Fruit fly (Drosophila melanogaster) whole organism, embryonic: ENCODE measurements around the gene Rtnl1.
A peak's percentile ranks its signal among the peaks of the same experiment; 100 is the strongest.

Source experiments
- Adf1 ChIP-seq: fragments of 200-800 bp; sonication (Bioruptor generic); IDR thresholded peaks from 2 replicates; pipeline ENCODE4 v1.3.6; 2022; ENCODE audit warnings: missing biosample characterization, missing genetic modification characterization
- Aef1 ChIP-seq: fragments of 200-800 bp; sonication (Bioruptor generic); IDR thresholded peaks from 3 replicates; pipeline ENCODE4 v1.3.6; 2022; ENCODE audit warnings: missing biosample characterization, missing genetic modification characterization
- B-H2 ChIP-seq: fragments of 200-800 bp; sonication (Bioruptor generic); optimal IDR thresholded peaks from 2 replicates; lab custom pipeline; 2018; ENCODE audit warnings: missing biosample characterization, mild to moderate bottlenecking, missing genetic modification characterization
- Bteb2 ChIP-seq: fragments of 200-800 bp; sonication (Bioruptor generic); optimal IDR thresholded peaks from 2 replicates; lab custom pipeline; 2016; ENCODE audit warnings: missing biosample characterization, missing genetic modification characterization
- CG12104 ChIP-seq: fragments of 200-800 bp; sonication (Bioruptor generic); optimal IDR thresholded peaks from 3 replicates; lab custom pipeline; 2016; ENCODE audit warnings: missing biosample characterization, missing genetic modification characterization
- CG13123 ChIP-seq: fragments of 200-800 bp; sonication (Bioruptor generic); optimal IDR thresholded peaks from 2 replicates; lab custom pipeline; 2016; ENCODE audit warnings: missing biosample characterization, missing genetic modification characterization
- CG14667 ChIP-seq: fragments of 200-800 bp; sonication (Bioruptor generic); IDR thresholded peaks from 2 replicates; pipeline ENCODE4 v1.3.6; 2022; ENCODE audit warnings: missing biosample characterization, missing genetic modification characterization
- CG16779 ChIP-seq: fragments of 200-800 bp; sonication (Bioruptor generic); IDR thresholded peaks from 2 replicates; pipeline ENCODE4 v1.3.6; 2022; ENCODE audit warnings: missing biosample characterization, missing genetic modification characterization
- CG16863 ChIP-seq: fragments of 200-800 bp; sonication (Bioruptor generic); optimal IDR thresholded peaks from 3 replicates; lab custom pipeline; 2016; ENCODE audit warnings: missing biosample characterization, missing genetic modification characterization
- CG1792 ChIP-seq: fragments of 200-800 bp; sonication (Bioruptor generic); optimal IDR thresholded peaks from 2 replicates; lab custom pipeline; 2016; ENCODE audit warnings: missing biosample characterization, missing genetic modification characterization
- CG2129 ChIP-seq: fragments of 200-800 bp; sonication (Bioruptor generic); IDR thresholded peaks from 2 replicates; pipeline ENCODE4 v1.3.6; 2022; ENCODE audit warnings: missing biosample characterization, missing genetic modification characterization; ENCODE audit not compliant: partially characterized antibody
- CG32532 ChIP-seq: fragments of 200-800 bp; sonication (Bioruptor generic); IDR thresholded peaks from 2 replicates; pipeline ENCODE4 v1.3.6; 2022; ENCODE audit warnings: missing biosample characterization, missing genetic modification characterization
- CG4707 ChIP-seq: fragments of 200-800 bp; sonication (Bioruptor generic); optimal IDR thresholded peaks from 2 replicates; lab custom pipeline; 2018; ENCODE audit warnings: missing biosample characterization, mild to moderate bottlenecking, missing genetic modification characterization, moderate library complexity
- CG5180 ChIP-seq: fragments of 200-800 bp; sonication (Bioruptor generic); optimal IDR thresholded peaks from 3 replicates; lab custom pipeline; 2017; ENCODE audit warnings: missing biosample characterization, missing genetic modification characterization, mild to moderate bottlenecking, moderate library complexity, missing genetic modification reagents
- CG5245 ChIP-seq: fragments of 200-800 bp; sonication (Bioruptor generic); optimal IDR thresholded peaks from 3 replicates; lab custom pipeline; 2016; ENCODE audit warnings: missing biosample characterization, missing genetic modification characterization
- CG6175 ChIP-seq: fragments of 200-800 bp; sonication (Bioruptor generic); IDR thresholded peaks from 3 replicates; pipeline ENCODE4 v1.3.6; 2022; ENCODE audit warnings: missing biosample characterization, missing genetic modification characterization
- CG8924 ChIP-seq: fragments of 200-800 bp; optimal IDR thresholded peaks from 3 replicates; lab custom pipeline; 2019; ENCODE audit warnings: missing biosample characterization, mild to moderate bottlenecking, missing genetic modification characterization, moderate library complexity
- CG8944 ChIP-seq: fragments of 200-800 bp; sonication (Bioruptor generic); optimal IDR thresholded peaks from 3 replicates; lab custom pipeline; 2016; ENCODE audit warnings: missing biosample characterization, missing genetic modification characterization
- CkIIα-i1 ChIP-seq: fragments of 200-800 bp; sonication (Bioruptor generic); IDR thresholded peaks from 2 replicates; pipeline ENCODE4 v1.3.6; 2022; ENCODE audit warnings: missing biosample characterization, missing genetic modification characterization
- Dref ChIP-seq: fragments of 200-800 bp; sonication (Bioruptor generic); IDR thresholded peaks from 2 replicates; pipeline ENCODE4 v1.3.6; 2022; ENCODE audit warnings: missing biosample characterization, missing genetic modification characterization
- E2f1 ChIP-seq: fragments of 200-800 bp; sonication (Bioruptor generic); IDR thresholded peaks from 2 replicates; pipeline ENCODE4 v1.3.6; 2022; ENCODE audit warnings: missing biosample characterization, missing genetic modification characterization
- HmgD ChIP-seq: fragments of 200-800 bp; sonication (Bioruptor generic); optimal IDR thresholded peaks from 3 replicates; lab custom pipeline; 2016; ENCODE audit warnings: missing biosample characterization, missing genetic modification characterization
- Hr78 ChIP-seq, 2 experiments: fragments of 200-800 bp in 1 of 2; fragments of >200 bp in 1 of 2; sonication (Bioruptor generic) in 1 of 2; optimal IDR thresholded peaks; 2 replicates each; lab custom pipeline; 2017 to 2019; ENCODE audit warnings: missing biosample characterization in 2 of 2, missing genetic modification characterization in 2 of 2, mild to moderate bottlenecking in 1 of 2, moderate library complexity in 1 of 2
- Kr ChIP-seq: fragments of 200-800 bp; sonication (Bioruptor generic); optimal IDR thresholded peaks from 2 replicates; lab custom pipeline; 2017; ENCODE audit warnings: missing biosample characterization, mild to moderate bottlenecking, missing genetic modification characterization
- Nf-YB ChIP-seq: fragments of 200-800 bp; sonication (Bioruptor generic); optimal IDR thresholded peaks from 3 replicates; lab custom pipeline; 2019; ENCODE audit warnings: missing biosample characterization, mild to moderate bottlenecking, missing genetic modification characterization, moderate library complexity
- Nf-YC ChIP-seq: fragments of 200-800 bp; optimal IDR thresholded peaks from 3 replicates; lab custom pipeline; 2019; ENCODE audit warnings: missing biosample characterization, mild to moderate bottlenecking, missing genetic modification characterization, moderate library complexity
- Sox102F ChIP-seq: fragments of 200-800 bp; sonication (Bioruptor generic); optimal IDR thresholded peaks from 2 replicates; lab custom pipeline; 2018; ENCODE audit warnings: missing biosample characterization, mild to moderate bottlenecking, missing genetic modification characterization, moderate library complexity
- Usf ChIP-seq: fragments of 200-800 bp; sonication (Bioruptor generic); optimal IDR thresholded peaks from 2 replicates; lab custom pipeline; 2017; ENCODE audit warnings: missing genotype, missing biosample characterization, missing genetic modification characterization
- ap ChIP-seq: fragments of 200-800 bp; sonication (Bioruptor generic); IDR thresholded peaks from 2 replicates; pipeline ENCODE4 v1.3.6; 2022; ENCODE audit warnings: missing biosample characterization, missing genetic modification characterization
- bbx ChIP-seq: fragments of 200-800 bp; sonication (Bioruptor generic); IDR thresholded peaks from 2 replicates; pipeline ENCODE4 v1.3.6; 2022; ENCODE audit warnings: missing biosample characterization, missing genetic modification characterization; ENCODE audit not compliant: partially characterized antibody
- bigmax ChIP-seq: fragments of 200-800 bp; sonication (Bioruptor generic); optimal IDR thresholded peaks from 2 replicates; lab custom pipeline; 2018; ENCODE audit warnings: missing biosample characterization, mild to moderate bottlenecking, missing genetic modification characterization
- br ChIP-seq: fragments of >200 bp; optimal IDR thresholded peaks from 2 replicates; lab custom pipeline; 2017
- cato ChIP-seq: fragments of 200-800 bp; sonication (Bioruptor generic); optimal IDR thresholded peaks from 2 replicates; lab custom pipeline; 2016; ENCODE audit warnings: missing biosample characterization, missing genetic modification characterization, borderline replicate concordance
- ci ChIP-seq: fragments of 200-800 bp; sonication (Bioruptor generic); IDR thresholded peaks from 3 replicates; pipeline ENCODE4 v1.3.6; 2022; ENCODE audit warnings: missing biosample characterization, missing genetic modification characterization
- emc ChIP-seq: fragments of 200-800 bp; sonication (Bioruptor generic); optimal IDR thresholded peaks from 2 replicates; lab custom pipeline; 2016; ENCODE audit warnings: missing biosample characterization, missing genetic modification characterization
- ewg ChIP-seq: fragments of 200-800 bp; sonication (Bioruptor generic); optimal IDR thresholded peaks from 3 replicates; lab custom pipeline; 2017; ENCODE audit warnings: mild to moderate bottlenecking, missing biosample characterization, missing genetic modification reagents, missing genetic modification characterization
- gem ChIP-seq: fragments of 200-800 bp; sonication (Bioruptor generic); optimal IDR thresholded peaks from 2 replicates; lab custom pipeline; 2019; ENCODE audit warnings: missing biosample characterization, mild to moderate bottlenecking, missing genetic modification characterization, moderate library complexity
- gfzf ChIP-seq: fragments of 200-800 bp; sonication (Bioruptor generic); optimal IDR thresholded peaks from 2 replicates; lab custom pipeline; 2016; ENCODE audit warnings: missing biosample characterization, mild to moderate bottlenecking, missing genetic modification characterization, moderate library complexity
- kay ChIP-seq: fragments of 200-800 bp; sonication (Bioruptor generic); optimal IDR thresholded peaks from 2 replicates; lab custom pipeline; 2016; ENCODE audit warnings: missing biosample characterization, missing genetic modification characterization
- klu ChIP-seq: fragments of 200-800 bp; sonication (Bioruptor generic); IDR thresholded peaks from 2 replicates; pipeline ENCODE4 v1.3.6; 2022; ENCODE audit warnings: missing biosample characterization, missing genetic modification characterization
- nerfin-1 ChIP-seq: fragments of 200-800 bp; sonication (Bioruptor generic); optimal IDR thresholded peaks from 3 replicates; lab custom pipeline; 2019; ENCODE audit warnings: missing biosample characterization, mild to moderate bottlenecking, missing genetic modification characterization, moderate library complexity
- pan ChIP-seq, 4 experiments: fragments of >200 bp in 3 of 4; fragments of 200-800 bp in 1 of 4; sonication (Bioruptor generic) in 1 of 4; optimal IDR thresholded peaks in 3 of 4; IDR thresholded peaks in 1 of 4; 2 replicates each; pipeline versions ENCODE4 v1.3.6 to Lab custom; 2017 to 2022; ENCODE audit warnings: missing biosample characterization in 2 of 4, missing genetic modification characterization in 2 of 4, mixed read lengths in 1 of 4
- sd ChIP-seq: fragments of 200-800 bp; sonication (Bioruptor generic); optimal IDR thresholded peaks from 3 replicates; lab custom pipeline; 2018; ENCODE audit warnings: missing biosample characterization, mild to moderate bottlenecking, missing genetic modification characterization, moderate library complexity
- sim ChIP-seq: fragments of 200-800 bp; sonication (Bioruptor generic); IDR thresholded peaks from 2 replicates; pipeline ENCODE4 v1.3.6; 2022; ENCODE audit warnings: missing biosample characterization, missing genetic modification characterization
- sisA ChIP-seq: fragments of 200-800 bp; sonication (Bioruptor generic); IDR thresholded peaks from 2 replicates; pipeline ENCODE4 v1.3.6; 2022; ENCODE audit warnings: missing biosample characterization, missing genetic modification characterization
- sqz ChIP-seq: fragments of 200-800 bp; sonication (Bioruptor generic); optimal IDR thresholded peaks from 3 replicates; lab custom pipeline; 2018; ENCODE audit warnings: missing biosample characterization, mild to moderate bottlenecking, missing genetic modification characterization
- tap ChIP-seq: fragments of 200-800 bp; optimal IDR thresholded peaks from 3 replicates; lab custom pipeline; 2019; ENCODE audit warnings: missing biosample characterization, mild to moderate bottlenecking, missing genetic modification characterization, moderate library complexity
- wdn ChIP-seq: fragments of 200-800 bp; sonication (Bioruptor generic); IDR thresholded peaks from 2 replicates; pipeline ENCODE4 v1.3.6; 2022; ENCODE audit warnings: missing biosample characterization, missing genetic modification characterization
- wor ChIP-seq: fragments of 200-800 bp; sonication (Bioruptor generic); IDR thresholded peaks from 2 replicates; pipeline ENCODE4 v1.3.6; 2022; ENCODE audit warnings: missing biosample characterization, missing genetic modification characterization

Gene Rtnl1

dm6 chr2L:4999389-5000032 is 10.0 kb downstream of the Rtnl1 start (continued):
- TF ChIP-seq CG8944 (GFP tag; lab: Kevin White, UChicago) (peak; percentile 43), Sox102F (peak; percentile 76), Usf (GFP tag; lab: Kevin White, UChicago) (peak; percentile 46), kay (GFP tag; lab: Kevin White, UChicago) (no peak), sd (no peak), Bteb2 (GFP tag; lab: Kevin White, UChicago) (peak; percentile 54), ci (GFP tag; lab: Robert Waterston, UW) (peak; percentile 81), CG1792 (GFP tag; lab: Kevin White, UChicago) (peak; percentile 37), klu (GFP tag; lab: Robert Waterston, UW) (0 out of 2 replicates have a peak, but pooled peaks have one; percentile 47), CG8924 (tag; lab: Kevin White, UChicago) (peak; percentile 42), CG5245 (GFP tag; lab: Kevin White, UChicago) (peak; percentile 51), br (lab: Kevin White, UChicago) (no peak), gfzf (GFP tag; lab: Kevin White, UChicago) (no peak), CG4707 (GFP tag; lab: Kevin White, UChicago) (peak; percentile 56), Kr (GFP tag; lab: Kevin White, UChicago) (no peak), nerfin-1 (tag; lab: Kevin White, UChicago) (peak; percentile 4), bbx (GFP tag; lab: Robert Waterston, UW) (no peak), CG12104 (GFP tag; lab: Kevin White, UChicago) (peak; percentile 39), pan (optimal IDR thresholded peaks at IDR 0.05; lab: Kevin White, UChicago) (no peak), pan (GFP tag; optimal IDR thresholded peaks at IDR 0.05 in 1 of 2, IDR thresholded peaks at IDR 0.05 in 1 of 2) (peak in 1 of 2 experiments; percentile 73), bigmax (GFP tag; lab: Kevin White, UChicago) (no peak), HmgD (no peak), CG13123 (peak; percentile 20), CG5180 (peak; percentile 22), CG6175 (GFP tag; lab: Robert Waterston, UW) (0 out of 3 replicates have a peak, but pooled peaks have one; percentile 48), CG32532 (peak; percentile 84), CG2129 (GFP tag; lab: Robert Waterston, UW) (no peak), emc (peak; percentile 39), gem (tag; lab: Kevin White, UChicago) (peak; percentile 75), cato (GFP tag; lab: Kevin White, UChicago) (peak; percentile 7), Aef1 (GFP tag; lab: Robert Waterston, UW) (peak; percentile 72), E2f1 (peak; percentile 60), Hr78 (GFP tag; optimal IDR thresholded peaks at IDR 0.05; lab: Kevin White, UChicago) (no peak), Dref (GFP tag; lab: Robert Waterston, UW) (no peak), Adf1 (GFP tag; lab: Robert Waterston, UW) (no peak), ap (GFP tag; lab: Robert Waterston, UW) (peak; percentile 49; the same call in 1 of the 2 replicates), sqz (GFP tag; lab: Kevin White, UChicago) (peak; percentile 21), Nf-YC (tag; lab: Kevin White, UChicago) (peak; percentile 1), CG16863 (GFP tag; lab: Kevin White, UChicago) (peak; percentile 55), B-H2 (peak; percentile 13), wdn (GFP tag; lab: Robert Waterston, UW) (0 out of 2 replicates have a peak, but pooled peaks have one; percentile 56), tap (tag; lab: Kevin White, UChicago) (peak; percentile 69), CkIIα-i1 (GFP tag; lab: Robert Waterston, UW) (no peak), CG14667 (GFP tag; lab: Robert Waterston, UW) (peak; percentile 65), wor (GFP tag; lab: Robert Waterston, UW) (peak; percentile 19; the same call in 1 of the 2 replicates), sim (GFP tag; lab: Robert Waterston, UW) (0 out of 2 replicates have a peak, but pooled peaks have one; percentile 41), Nf-YB (GFP tag; lab: Kevin White, UChicago) (peak; percentile 11), CG16779 (GFP tag; lab: Robert Waterston, UW) (0 out of 2 replicates have a peak, but pooled peaks have one; percentile 63), sisA (GFP tag; lab: Robert Waterston, UW) (peak; percentile 78), ewg (peak; percentile 41)
